Worm (Caenorhabditis elegans): ENCODE measurements around the gene F12F6.1.

- TF ChIP-seq hlh-30 (tag; optimal IDR thresholded peaks at IDR 0.05; ENCODE audit: insufficient read depth) (no peak), ceh-30 (tag; optimal IDR thresholded peaks at IDR 0.05) (no peak), ceh-22 (tag; optimal IDR thresholded peaks at IDR 0.05) (no peak), ceh-14 (tag; optimal IDR thresholded peaks at IDR 0.05) (no peak), elt-2 (tag; optimal IDR thresholded peaks at IDR 0.05) (no peak)
Measured at ce11 chrIV:11571374-11571839, 12.3 kb upstream of the F12F6.1 start.
